Fruit fly (Drosophila melanogaster): ENCODE results near the gene CG4558.

DNA sequence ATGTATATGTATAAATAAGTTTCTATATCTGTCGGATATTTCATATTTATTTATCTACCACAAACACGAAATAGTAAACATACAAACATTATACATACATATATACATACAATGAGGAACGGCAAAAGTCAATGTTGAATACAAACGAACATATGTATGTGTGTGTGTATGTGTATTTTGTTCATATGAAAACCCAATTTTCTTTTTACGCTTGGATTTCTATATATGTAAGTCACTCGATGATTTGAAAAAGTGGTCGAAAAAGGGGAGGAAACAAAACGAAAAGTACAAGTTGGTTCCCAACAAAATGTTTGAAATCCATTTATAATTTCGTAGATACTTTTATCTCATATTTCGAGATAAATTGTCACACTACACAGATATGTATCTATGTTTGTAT is 7.7 kb downstream of the CG4558 start:
- TF ChIP-seq psq (optimal IDR thresholded peaks at IDR 0.05) = no peak
- TF ChIP-seq CG8478 (optimal IDR thresholded peaks at IDR 0.05) = no peak
- TF ChIP-seq pan (optimal IDR thresholded peaks at IDR 0.05) = no peak
